Worm (Caenorhabditis elegans) whole organism, L4/young adult: ENCODE data around the gene T12B3.2.

Experiments used
- W03F9.2 ChIP-seq: fragments of 150-350 bp; optimal IDR thresholded peaks from 2 replicates; lab custom pipeline; 2014; ENCODE audit warnings: missing biosample characterization, missing genetic modification characterization
- dao-5 ChIP-seq: sonication (generic microtip); optimal IDR thresholded peaks from 2 replicates; lab custom pipeline; 2016; ENCODE audit warnings: missing genotype, missing genetic modification characterization, moderate library complexity, missing compliant biosample characterization
- him-1 ChIP-seq: sonication (generic microtip); optimal IDR thresholded peaks from 2 replicates; lab custom pipeline; 2016; ENCODE audit warnings: missing genotype, missing genetic modification reagents, missing genetic modification characterization, missing compliant biosample characterization

- TF ChIP-seq him-1 (tag; lab: Kevin White, UChicago): peak; percentile 53
- no peak for TF ChIP-seq dao-5
- no peak for TF ChIP-seq W03F9.2 (tag; lab: Kevin White, UChicago)
Observed at ce11 chrIV:7400502-7401118, 24.0 kb downstream of the T12B3.2 start.
